Fruit fly (Drosophila melanogaster) whole organism, embryonic: ENCODE data around the gene Ced-12.

Experiments
- CG11093 ChIP-seq: fragments of 200-800 bp; sonication (Bioruptor generic); IDR thresholded peaks from 3 replicates; pipeline ENCODE4 v1.3.6; 2022; ENCODE audit warnings: missing biosample characterization, missing genetic modification characterization
- CG12155 ChIP-seq: fragments of 200-800 bp; sonication (Bioruptor generic); optimal IDR thresholded peaks from 3 replicates; lab custom pipeline; 2016; ENCODE audit warnings: missing biosample characterization, missing genetic modification characterization
- CG12236 ChIP-seq: fragments of 200-800 bp; sonication (Bioruptor generic); optimal IDR thresholded peaks from 2 replicates; lab custom pipeline; 2016; ENCODE audit warnings: missing biosample characterization, missing genetic modification characterization
- CG1529 ChIP-seq: fragments of 200-800 bp; sonication (Bioruptor generic); optimal IDR thresholded peaks from 3 replicates; lab custom pipeline; 2018; ENCODE audit warnings: missing biosample characterization, missing genetic modification characterization
- CG16779 ChIP-seq: fragments of 200-800 bp; sonication (Bioruptor generic); IDR thresholded peaks from 2 replicates; pipeline ENCODE4 v1.3.6; 2022; ENCODE audit warnings: missing biosample characterization, missing genetic modification characterization
- CG17361 ChIP-seq: fragments of 200-800 bp; sonication (Bioruptor generic); IDR thresholded peaks from 3 replicates; pipeline ENCODE4 v1.3.6; 2022; ENCODE audit warnings: missing biosample characterization, missing genetic modification characterization
- CG18011 ChIP-seq: fragments of 200-800 bp; sonication (Bioruptor generic); optimal IDR thresholded peaks from 2 replicates; lab custom pipeline; 2017; ENCODE audit warnings: missing biosample characterization, missing genetic modification characterization, mild to moderate bottlenecking, moderate library complexity, missing genotype
- CG18476 ChIP-seq: fragments of 200-800 bp; sonication (Bioruptor generic); optimal IDR thresholded peaks from 2 replicates; lab custom pipeline; 2016; ENCODE audit warnings: missing biosample characterization, mild to moderate bottlenecking, missing genetic modification characterization
- CG30020 ChIP-seq: fragments of 200-800 bp; optimal IDR thresholded peaks from 2 replicates; lab custom pipeline; 2019; ENCODE audit warnings: missing biosample characterization, mild to moderate bottlenecking, missing genetic modification characterization, moderate library complexity
- CG32767 ChIP-seq: fragments of 200-800 bp; sonication (Bioruptor generic); IDR thresholded peaks from 2 replicates; pipeline ENCODE4 v1.3.6; 2022; ENCODE audit warnings: missing biosample characterization, missing genetic modification characterization
- CG5245 ChIP-seq: fragments of 200-800 bp; sonication (Bioruptor generic); optimal IDR thresholded peaks from 3 replicates; lab custom pipeline; 2016; ENCODE audit warnings: missing biosample characterization, missing genetic modification characterization
- CG6175 ChIP-seq: fragments of 200-800 bp; sonication (Bioruptor generic); IDR thresholded peaks from 3 replicates; pipeline ENCODE4 v1.3.6; 2022; ENCODE audit warnings: missing biosample characterization, missing genetic modification characterization
- CG6272 ChIP-seq: fragments of 200-800 bp; sonication (Bioruptor generic); IDR thresholded peaks from 2 replicates; pipeline ENCODE4 v1.3.6; 2022; ENCODE audit warnings: missing biosample characterization, missing genetic modification characterization
- CG6813 ChIP-seq: fragments of 200-800 bp; sonication (Bioruptor generic); optimal IDR thresholded peaks from 2 replicates; lab custom pipeline; 2017; ENCODE audit warnings: missing biosample characterization, missing genetic modification characterization, mild to moderate bottlenecking, moderate library complexity, missing genetic modification reagents
- CG7372 ChIP-seq: fragments of 200-800 bp; sonication (Bioruptor generic); IDR thresholded peaks from 2 replicates; pipeline ENCODE4 v1.3.6; 2022; ENCODE audit warnings: missing biosample characterization, missing genetic modification characterization
- CG7839 ChIP-seq: fragments of 200-800 bp; sonication (Bioruptor generic); optimal IDR thresholded peaks from 3 replicates; lab custom pipeline; 2018; ENCODE audit warnings: missing biosample characterization, mild to moderate bottlenecking, missing genetic modification characterization, moderate library complexity
- CG9437 ChIP-seq: fragments of 200-800 bp; sonication (Bioruptor generic); optimal IDR thresholded peaks from 2 replicates; lab custom pipeline; 2018; ENCODE audit warnings: missing biosample characterization, mild to moderate bottlenecking, missing genetic modification characterization
- CG9609 ChIP-seq: fragments of 200-800 bp; sonication (Bioruptor generic); optimal IDR thresholded peaks from 3 replicates; lab custom pipeline; 2016; ENCODE audit warnings: missing biosample characterization, missing genetic modification characterization
- CG9932 ChIP-seq: fragments of 200-800 bp; sonication (Bioruptor generic); IDR thresholded peaks from 2 replicates; pipeline ENCODE4 v1.3.6; 2022; ENCODE audit warnings: missing biosample characterization, missing genetic modification characterization
- CoRest ChIP-seq: fragments of 200-800 bp; sonication (Bioruptor generic); optimal IDR thresholded peaks from 3 replicates; lab custom pipeline; 2018; ENCODE audit warnings: missing biosample characterization, mild to moderate bottlenecking, missing genetic modification characterization, moderate library complexity
- Dll ChIP-seq: fragments of 200-800 bp; sonication (Bioruptor generic); IDR thresholded peaks from 4 replicates; pipeline ENCODE4 v1.3.6; 2022; ENCODE audit warnings: missing biosample characterization, missing genetic modification characterization; ENCODE audit not compliant: partially characterized antibody
- Fer3 ChIP-seq: fragments of 200-800 bp; sonication (Bioruptor generic); optimal IDR thresholded peaks from 2 replicates; lab custom pipeline; 2018; ENCODE audit warnings: missing biosample characterization, mild to moderate bottlenecking, missing genetic modification characterization, moderate library complexity
- GATAe ChIP-seq: fragments of 200-800 bp; sonication (Bioruptor generic); conservative IDR thresholded peaks from 2 replicates; pipeline ENCODE4 v1.3.6; 2022; ENCODE audit warnings: missing biosample characterization, missing genetic modification characterization
- HmgD ChIP-seq: fragments of 200-800 bp; sonication (Bioruptor generic); optimal IDR thresholded peaks from 3 replicates; lab custom pipeline; 2016; ENCODE audit warnings: missing biosample characterization, missing genetic modification characterization
- Hmr ChIP-seq: fragments of 200-800 bp; sonication (Bioruptor generic); optimal IDR thresholded peaks from 3 replicates; lab custom pipeline; 2017; ENCODE audit warnings: mild to moderate bottlenecking, missing biosample characterization, missing genetic modification reagents, missing genetic modification characterization
- Hr39 ChIP-seq: fragments of >200 bp; optimal IDR thresholded peaks from 2 replicates; lab custom pipeline; 2017
- Myb ChIP-seq: fragments of 200-800 bp; sonication (Bioruptor generic); optimal IDR thresholded peaks from 2 replicates; lab custom pipeline; 2016; ENCODE audit warnings: missing biosample characterization, missing genetic modification characterization
- NC2α ChIP-seq: fragments of 200-800 bp; sonication (Bioruptor generic); optimal IDR thresholded peaks from 2 replicates; lab custom pipeline; 2016; ENCODE audit warnings: missing biosample characterization, missing genetic modification characterization
- NC2β ChIP-seq: fragments of 200-800 bp; sonication (Bioruptor generic); optimal IDR thresholded peaks from 2 replicates; lab custom pipeline; 2016; ENCODE audit warnings: missing biosample characterization, missing genetic modification characterization
- Nf-YB ChIP-seq: fragments of 200-800 bp; sonication (Bioruptor generic); optimal IDR thresholded peaks from 3 replicates; lab custom pipeline; 2019; ENCODE audit warnings: missing biosample characterization, mild to moderate bottlenecking, missing genetic modification characterization, moderate library complexity
- Nf-YC ChIP-seq: fragments of 200-800 bp; optimal IDR thresholded peaks from 3 replicates; lab custom pipeline; 2019; ENCODE audit warnings: missing biosample characterization, mild to moderate bottlenecking, missing genetic modification characterization, moderate library complexity
- Sry-δ ChIP-seq: fragments of 200-800 bp; sonication (Bioruptor generic); optimal IDR thresholded peaks from 2 replicates; lab custom pipeline; 2016; ENCODE audit warnings: missing biosample characterization, missing genetic modification characterization
- ac ChIP-seq: fragments of 200-800 bp; sonication (Bioruptor generic); optimal IDR thresholded peaks from 3 replicates; lab custom pipeline; 2017; ENCODE audit warnings: missing biosample characterization, mild to moderate bottlenecking, missing genetic modification characterization
- br ChIP-seq: fragments of >200 bp; optimal IDR thresholded peaks from 2 replicates; lab custom pipeline; 2017
- croc ChIP-seq: fragments of 200-800 bp; sonication (Bioruptor generic); conservative IDR thresholded peaks from 3 replicates; pipeline ENCODE4 v1.3.6; 2022; ENCODE audit warnings: missing biosample characterization, missing genetic modification characterization
- danr ChIP-seq: fragments of 200-800 bp; sonication (Bioruptor generic); IDR thresholded peaks from 2 replicates; pipeline ENCODE4 v1.3.6; 2022; ENCODE audit warnings: missing biosample characterization, missing genetic modification characterization
- ewg ChIP-seq: fragments of 200-800 bp; sonication (Bioruptor generic); optimal IDR thresholded peaks from 3 replicates; lab custom pipeline; 2017; ENCODE audit warnings: mild to moderate bottlenecking, missing biosample characterization, missing genetic modification reagents, missing genetic modification characterization
- exex ChIP-seq: fragments of 200-800 bp; sonication (Bioruptor generic); optimal IDR thresholded peaks from 4 replicates; lab custom pipeline; 2018; ENCODE audit warnings: missing biosample characterization, mild to moderate bottlenecking, missing genetic modification characterization, moderate library complexity
- fu2 ChIP-seq: fragments of 200-800 bp; sonication (Bioruptor generic); optimal IDR thresholded peaks from 2 replicates; lab custom pipeline; 2016; ENCODE audit warnings: missing biosample characterization, missing genetic modification characterization
- gcm2 ChIP-seq: fragments of 200-800 bp; sonication (Bioruptor generic); optimal IDR thresholded peaks from 2 replicates; lab custom pipeline; 2016; ENCODE audit warnings: missing biosample characterization, missing genetic modification characterization
- gsb-n ChIP-seq: fragments of 200-800 bp; sonication (Bioruptor generic); optimal IDR thresholded peaks from 3 replicates; lab custom pipeline; 2018; ENCODE audit warnings: missing biosample characterization, mild to moderate bottlenecking, missing genetic modification characterization
- ham ChIP-seq: fragments of 200-800 bp; sonication (Bioruptor generic); IDR thresholded peaks from 2 replicates; pipeline ENCODE4 v1.3.6; 2022; ENCODE audit warnings: missing biosample characterization, missing genetic modification characterization
- klu ChIP-seq: fragments of 200-800 bp; sonication (Bioruptor generic); IDR thresholded peaks from 2 replicates; pipeline ENCODE4 v1.3.6; 2022; ENCODE audit warnings: missing biosample characterization, missing genetic modification characterization
- kni ChIP-seq: fragments of 200-800 bp; sonication (Bioruptor generic); optimal IDR thresholded peaks from 3 replicates; lab custom pipeline; 2017; ENCODE audit warnings: mild to moderate bottlenecking, missing biosample characterization, missing genetic modification reagents, missing genetic modification characterization
- maf-S ChIP-seq: fragments of 200-800 bp; sonication (Bioruptor generic); optimal IDR thresholded peaks from 2 replicates; lab custom pipeline; 2016; ENCODE audit warnings: missing biosample characterization, missing genetic modification characterization
- mirr ChIP-seq: fragments of 200-800 bp; sonication (Bioruptor generic); optimal IDR thresholded peaks from 3 replicates; lab custom pipeline; 2018; ENCODE audit warnings: missing biosample characterization, mild to moderate bottlenecking, missing genetic modification characterization
- p53 ChIP-seq: fragments of 200-800 bp; sonication (Bioruptor generic); optimal IDR thresholded peaks from 2 replicates; lab custom pipeline; 2016; ENCODE audit warnings: missing biosample characterization, missing genetic modification characterization
- pros ChIP-seq: fragments of 200-800 bp; sonication (Bioruptor generic); optimal IDR thresholded peaks from 3 replicates; lab custom pipeline; 2019; ENCODE audit warnings: missing biosample characterization, mild to moderate bottlenecking, missing genetic modification characterization, moderate library complexity
- ro ChIP-seq: fragments of 200-800 bp; sonication (Bioruptor generic); IDR thresholded peaks from 2 replicates; pipeline ENCODE4 v1.3.6; 2022; ENCODE audit warnings: missing biosample characterization, missing genetic modification characterization
- row ChIP-seq: fragments of 200-800 bp; sonication (Bioruptor generic); IDR thresholded peaks from 3 replicates; pipeline ENCODE4 v1.3.6; 2022; ENCODE audit warnings: missing biosample characterization, missing genetic modification characterization
- run ChIP-seq: fragments of 200-800 bp; sonication (Bioruptor generic); optimal IDR thresholded peaks from 3 replicates; lab custom pipeline; 2018; ENCODE audit warnings: missing biosample characterization, mild to moderate bottlenecking, missing genetic modification characterization
- sens-2 ChIP-seq: fragments of 200-800 bp; sonication (Bioruptor generic); IDR thresholded peaks from 2 replicates; pipeline ENCODE4 v1.3.6; 2022; ENCODE audit warnings: missing biosample characterization, missing genetic modification characterization
- tio ChIP-seq: fragments of 200-800 bp; sonication (Bioruptor generic); optimal IDR thresholded peaks from 2 replicates; lab custom pipeline; 2017; ENCODE audit warnings: missing biosample characterization, missing genetic modification characterization, inconsistent platforms
- twi ChIP-seq: fragments of 200-800 bp; optimal IDR thresholded peaks from 2 replicates; lab custom pipeline; 2019; ENCODE audit warnings: missing biosample characterization, mild to moderate bottlenecking, missing genetic modification characterization, moderate library complexity

Gene Ced-12

DNA sequence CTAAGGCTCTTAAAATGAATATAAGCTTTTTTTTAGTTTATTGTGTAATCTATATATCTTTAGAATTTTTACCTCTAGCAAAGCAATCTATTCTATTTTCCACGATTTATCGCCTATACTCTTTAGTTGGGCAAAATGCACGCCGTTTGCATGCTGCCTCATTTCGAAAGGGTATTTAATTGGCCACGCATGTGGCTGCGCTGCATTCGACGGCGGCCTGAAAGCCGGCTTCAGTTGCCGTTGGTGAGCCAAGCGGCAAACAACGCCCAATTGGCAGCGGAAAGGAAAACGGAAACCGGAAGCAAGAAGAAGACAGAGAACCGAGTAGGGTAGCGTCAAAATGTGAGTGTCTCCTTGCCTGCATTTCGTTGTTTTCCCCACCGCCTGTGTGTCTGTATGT is 21.8 kb upstream of the Ced-12 start, which contains the start of gene CG14947 (continued):
- TF ChIP-seq CG12155 (no peak), CG6272 (no peak), CG18476 (GFP tag; lab: Kevin White, UChicago) (no peak), croc (GFP tag; lab: Robert Waterston, UW) (no peak), CG9437 (GFP tag; lab: Kevin White, UChicago) (no peak), gcm2 (GFP tag; lab: Kevin White, UChicago) (no peak), ewg (GFP tag; lab: Kevin White, UChicago) (no peak), CG32767 (GFP tag; lab: Robert Waterston, UW) (no peak), br (no peak), Nf-YB (GFP tag; lab: Kevin White, UChicago) (no peak), CG18011 (GFP tag; lab: Kevin White, UChicago) (no peak), Hr39 (lab: Kevin White, UChicago) (no peak), row (GFP tag; lab: Robert Waterston, UW) (peak; percentile 36; the same call in 1 of the 3 replicates), Nf-YC (tag; lab: Kevin White, UChicago) (no peak), CoRest (tag; lab: Kevin White, UChicago) (no peak), HmgD (GFP tag; lab: Kevin White, UChicago) (no peak), maf-S (no peak), mirr (no peak), run (tag; lab: Kevin White, UChicago) (no peak), ro (GFP tag; lab: Robert Waterston, UW) (no peak), tio (no peak), CG6813 (GFP tag; lab: Kevin White, UChicago) (peak; percentile 30), Hmr (GFP tag; lab: Kevin White, UChicago) (no peak), Sry-δ (GFP tag; lab: Kevin White, UChicago) (no peak), NC2α (GFP tag; lab: Kevin White, UChicago) (no peak), twi (tag; lab: Kevin White, UChicago) (no peak), ac (GFP tag; lab: Kevin White, UChicago) (peak; percentile 32), CG9609 (GFP tag; lab: Kevin White, UChicago) (no peak), ham (no peak), CG9932 (no peak), p53 (GFP tag; lab: Kevin White, UChicago) (no peak), CG7372 (GFP tag; lab: Robert Waterston, UW) (no peak), GATAe (no peak), CG30020 (tag; lab: Kevin White, UChicago) (no peak), danr (no peak), Myb (GFP tag; lab: Kevin White, UChicago) (no peak), sens-2 (GFP tag; lab: Robert Waterston, UW) (no peak), Dll (no peak), NC2β (GFP tag; lab: Kevin White, UChicago) (no peak), kni (GFP tag; lab: Kevin White, UChicago) (no peak), CG12236 (no peak), fu2 (GFP tag; lab: Kevin White, UChicago) (no peak), CG1529 (no peak), CG17361 (no peak), exex (tag; lab: Kevin White, UChicago) (no peak), pros (GFP tag; lab: Kevin White, UChicago) (no peak), CG7839 (tag; lab: Kevin White, UChicago) (no peak), gsb-n (tag; lab: Kevin White, UChicago) (peak; percentile 27), klu (no peak), CG5245 (GFP tag; lab: Kevin White, UChicago) (no peak), CG16779 (GFP tag; lab: Robert Waterston, UW) (no peak), CG11093 (no peak), CG6175 (0 out of 3 replicates have a peak, but pooled peaks have one; percentile 32), Fer3 (no peak)
